Worm (Caenorhabditis elegans) whole organism, L2 larva: ENCODE results near the gene sru-8.

ENCODE experiments used
- alr-1 ChIP-seq: fragments of 150-350 bp; optimal IDR thresholded peaks from 2 replicates; lab custom pipeline; 2014; ENCODE audit warnings: missing biosample characterization, missing genetic modification characterization
- blmp-1 ChIP-seq: sonication (generic microtip); optimal IDR thresholded peaks from 2 replicates; lab custom pipeline; 2017; ENCODE audit warnings: missing genetic modification characterization, mild to moderate bottlenecking, missing compliant biosample characterization, antibody characterized with exemption, moderate library complexity; ENCODE audit not compliant: insufficient read depth
- unc-39 ChIP-seq: fragments of 150-350 bp; optimal IDR thresholded peaks from 2 replicates; lab custom pipeline; 2014; ENCODE audit warnings: missing biosample characterization, missing genetic modification characterization

DNA sequence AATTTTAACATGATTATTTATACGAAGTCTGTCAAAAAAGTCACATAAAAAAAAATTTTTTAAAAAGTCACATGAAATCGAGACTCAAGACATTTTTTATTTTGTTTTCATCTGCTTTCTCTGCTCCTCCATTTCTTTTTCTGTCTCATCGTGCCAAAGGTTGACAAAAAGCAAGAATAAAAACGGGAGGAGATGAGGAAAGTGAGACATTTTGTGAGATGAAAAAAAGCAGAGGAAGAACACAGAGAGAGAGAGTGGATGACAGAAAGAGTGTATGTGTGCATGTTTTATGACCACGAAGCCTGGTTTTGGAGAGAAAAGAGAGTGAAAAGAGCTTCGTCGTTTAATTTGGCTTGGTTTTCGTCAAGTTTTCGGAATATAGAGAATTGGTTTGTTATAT is 10.1 kb downstream of the sru-8 start:
- TF ChIP-seq blmp-1 (tag; lab: Kevin White, UChicago) = no peak
- no peak for TF ChIP-seq alr-1
- no peak for TF ChIP-seq unc-39 (tag; lab: Kevin White, UChicago)
